Worm (Caenorhabditis elegans) whole organism, L4/young adult: ENCODE measurements around the gene slc-36.3.

Experiments
- W03F9.2 ChIP-seq: fragments of 150-350 bp; optimal IDR thresholded peaks from 2 replicates; lab custom pipeline; 2014; ENCODE audit warnings: missing biosample characterization, missing genetic modification characterization
- dao-5 ChIP-seq: sonication (generic microtip); optimal IDR thresholded peaks from 2 replicates; lab custom pipeline; 2016; ENCODE audit warnings: missing genotype, missing genetic modification characterization, moderate library complexity, missing compliant biosample characterization
- him-1 ChIP-seq: sonication (generic microtip); optimal IDR thresholded peaks from 2 replicates; lab custom pipeline; 2016; ENCODE audit warnings: missing genotype, missing genetic modification reagents, missing genetic modification characterization, missing compliant biosample characterization

- no peak for TF ChIP-seq him-1 (tag; lab: Kevin White, UChicago)
- TF ChIP-seq dao-5: no peak
- no peak for TF ChIP-seq W03F9.2 (tag; lab: Kevin White, UChicago)
These were observed 9.9 kb downstream of the slc-36.3 start, which contains the start of gene famh-161 for ce11 chrV:20534072-20534471.
